Fruit fly (Drosophila melanogaster) whole organism, adult: ENCODE data around the gene Fdx2.

Experiments used
- CG11617 ChIP-seq: fragments of 200-800 bp; sonication (Bioruptor generic); optimal IDR thresholded peaks from 2 replicates; lab custom pipeline; 2017; ENCODE audit warnings: mild to moderate bottlenecking, missing biosample characterization, missing genetic modification reagents, missing genetic modification characterization
- CG7101 ChIP-seq: fragments of 200-800 bp; sonication (Bioruptor generic); optimal IDR thresholded peaks from 2 replicates; lab custom pipeline; 2018; ENCODE audit warnings: missing biosample characterization, mild to moderate bottlenecking, missing genetic modification characterization, moderate library complexity
- Hr96 ChIP-seq: fragments of 200-800 bp; sonication (Bioruptor generic); optimal IDR thresholded peaks from 2 replicates; lab custom pipeline; 2016; ENCODE audit warnings: missing biosample characterization, missing genetic modification characterization
- Mnt ChIP-seq: fragments of 200-800 bp; sonication (Bioruptor generic); optimal IDR thresholded peaks from 2 replicates; lab custom pipeline; 2016; ENCODE audit warnings: missing biosample characterization, mild to moderate bottlenecking, missing genetic modification characterization
- bab1 ChIP-seq: fragments of 200-800 bp; sonication (Bioruptor generic); optimal IDR thresholded peaks from 3 replicates; lab custom pipeline; 2019; ENCODE audit warnings: missing biosample characterization, mild to moderate bottlenecking, missing genetic modification characterization, moderate library complexity
- kay ChIP-seq: fragments of 200-800 bp; sonication (Bioruptor generic); peaks from one replicate; lab custom pipeline; 2016; ENCODE audit warnings: missing biosample characterization, missing genetic modification characterization, borderline replicate concordance
- ovo ChIP-seq: fragments of 200-800 bp; sonication (Bioruptor generic); optimal IDR thresholded peaks from 2 replicates; lab custom pipeline; 2016; ENCODE audit warnings: missing biosample characterization, missing genetic modification characterization

DNA sequence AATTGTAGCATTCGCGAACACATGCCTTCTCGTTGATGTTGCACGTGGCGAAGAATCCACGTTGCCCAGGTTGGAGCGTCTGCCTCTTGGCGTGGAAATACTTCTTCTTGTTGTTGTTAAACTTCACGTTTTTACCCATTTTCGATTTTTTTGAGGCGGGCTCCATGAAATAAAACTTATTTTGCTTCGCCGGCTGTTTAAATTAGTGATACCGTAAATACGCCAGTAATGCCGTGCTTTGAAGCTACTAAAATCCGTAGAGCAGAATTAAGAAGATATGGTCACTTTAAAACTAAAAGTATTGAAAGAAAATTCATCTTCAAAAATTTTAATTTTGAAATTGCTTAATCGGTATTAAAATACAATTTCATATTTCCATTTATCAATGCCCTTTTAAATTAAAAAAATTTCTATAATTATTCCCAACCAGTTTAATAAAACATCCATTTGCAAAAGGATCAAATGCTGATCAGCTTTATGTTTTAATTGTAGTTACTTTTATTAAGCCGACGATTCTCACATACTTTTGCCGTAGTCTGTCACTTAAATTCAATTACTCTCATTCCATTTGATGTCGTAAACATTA lies 29.8 kb downstream of the Fdx2 start, which contains the start of gene CG15014:
- TF ChIP-seq Hr96 (GFP tag; lab: Kevin White, UChicago) = no peak
- no peak for TF ChIP-seq ovo
- no peak for TF ChIP-seq CG11617 (GFP tag; lab: Kevin White, UChicago)
- no peak for TF ChIP-seq Mnt (GFP tag; lab: Kevin White, UChicago)
- TF ChIP-seq kay (GFP tag; lab: Kevin White, UChicago) = peak; percentile 85
- TF ChIP-seq bab1 (GFP tag; lab: Kevin White, UChicago) = no peak
- TF ChIP-seq CG7101 (tag; lab: Kevin White, UChicago) = no peak
